Worm (Caenorhabditis elegans) whole organism, L3 larva: ENCODE data around the gene fbxc-44.

Experiments used
- ZK546.5 ChIP-seq: sonication (generic microtip); optimal IDR thresholded peaks from 2 replicates; lab custom pipeline; 2017; ENCODE audit warnings: missing biosample characterization, missing genetic modification characterization
- aly-2 ChIP-seq: fragments of 150-350 bp; optimal IDR thresholded peaks from 2 replicates; lab custom pipeline; 2014; ENCODE audit warnings: missing biosample characterization, missing genetic modification characterization
- ama-1 ChIP-seq: fragments of 150-350 bp; optimal IDR thresholded peaks from 2 replicates; lab custom pipeline; 2018
- ceh-16 ChIP-seq: sonication (generic microtip); optimal IDR thresholded peaks from 2 replicates; lab custom pipeline; 2017; ENCODE audit warnings: missing biosample characterization, missing genetic modification characterization
- ceh-82 ChIP-seq: fragments of 150-350 bp; optimal IDR thresholded peaks from 2 replicates; lab custom pipeline; 2014; ENCODE audit warnings: missing biosample characterization, missing genetic modification characterization
- ceh-9 ChIP-seq: sonication (generic microtip); optimal IDR thresholded peaks from 2 replicates; lab custom pipeline; 2018; ENCODE audit warnings: missing biosample characterization, missing genetic modification characterization
- daf-12 ChIP-seq: fragments of 150-350 bp; optimal IDR thresholded peaks from 2 replicates; lab custom pipeline; 2014; ENCODE audit warnings: missing biosample characterization, missing genetic modification reagents, missing genetic modification characterization
- egl-27 ChIP-seq: sonication (generic microtip); optimal IDR thresholded peaks from 4 replicates; lab custom pipeline; 2017; ENCODE audit warnings: missing biosample characterization, missing genetic modification reagents, missing genetic modification characterization
- elt-1 ChIP-seq: fragments of 150-350 bp; optimal IDR thresholded peaks from 2 replicates; lab custom pipeline; 2014; ENCODE audit warnings: missing biosample characterization, missing genetic modification characterization
- eor-1 ChIP-seq, 2 experiments: fragments of 150-350 bp; optimal IDR thresholded peaks; 2 replicates each; lab custom pipeline; 2014 to 2018; ENCODE audit warnings: missing biosample characterization in 2 of 2, missing genetic modification characterization in 2 of 2
- fkh-10 ChIP-seq: sonication (generic microtip); optimal IDR thresholded peaks from 2 replicates; lab custom pipeline; 2017; ENCODE audit warnings: missing biosample characterization, missing genetic modification reagents, missing genetic modification characterization
- fkh-2 ChIP-seq: fragments of 150-350 bp; optimal IDR thresholded peaks from 2 replicates; lab custom pipeline; 2014; ENCODE audit warnings: missing biosample characterization, missing genetic modification reagents, missing genetic modification characterization
- fos-1 ChIP-seq: fragments of 150-350 bp; optimal IDR thresholded peaks from 2 replicates; lab custom pipeline; 2014; ENCODE audit warnings: missing biosample characterization, missing genetic modification characterization
- hmg-11 ChIP-seq: sonication (generic microtip); optimal IDR thresholded peaks from 2 replicates; lab custom pipeline; 2016; ENCODE audit warnings: missing genetic modification characterization, missing compliant biosample characterization
- lsy-12 ChIP-seq: sonication (generic microtip); optimal IDR thresholded peaks from 2 replicates; lab custom pipeline; 2016; ENCODE audit warnings: mild to moderate bottlenecking, missing genetic modification characterization, missing compliant biosample characterization
- nfya-1 ChIP-seq: sonication (generic microtip); optimal IDR thresholded peaks from 2 replicates; lab custom pipeline; 2017; ENCODE audit warnings: missing genetic modification characterization, mild to moderate bottlenecking, missing compliant biosample characterization, antibody characterized with exemption, moderate library complexity; ENCODE audit not compliant: insufficient read depth
- nhr-11 ChIP-seq: fragments of 150-350 bp; optimal IDR thresholded peaks from 2 replicates; lab custom pipeline; 2014; ENCODE audit warnings: missing biosample characterization, missing genetic modification characterization
- nhr-12 ChIP-seq: fragments of 150-350 bp; optimal IDR thresholded peaks from 2 replicates; lab custom pipeline; 2014; ENCODE audit warnings: missing biosample characterization, missing genetic modification characterization
- nhr-23 ChIP-seq: fragments of 150-350 bp; optimal IDR thresholded peaks from 2 replicates; lab custom pipeline; 2014; ENCODE audit warnings: missing biosample characterization, missing genetic modification reagents, missing genetic modification characterization
- nhr-237 ChIP-seq: fragments of 150-350 bp; optimal IDR thresholded peaks from 2 replicates; lab custom pipeline; 2014; ENCODE audit warnings: missing biosample characterization, missing genetic modification characterization
- nhr-25 ChIP-seq: sonication (generic microtip); optimal IDR thresholded peaks from 2 replicates; lab custom pipeline; 2017; ENCODE audit warnings: missing biosample characterization, missing genetic modification characterization
- nhr-43 ChIP-seq: sonication (generic microtip); optimal IDR thresholded peaks from 2 replicates; lab custom pipeline; 2016; ENCODE audit warnings: mild to moderate bottlenecking, missing genetic modification characterization, missing compliant biosample characterization; ENCODE audit not compliant: poor library complexity, severe bottlenecking
- nhr-67 ChIP-seq: fragments of 150-350 bp; optimal IDR thresholded peaks from 2 replicates; lab custom pipeline; 2014; ENCODE audit warnings: missing biosample characterization, missing genetic modification characterization
- nhr-76 ChIP-seq: fragments of 150-350 bp; sonication (generic microtip); optimal IDR thresholded peaks from 5 replicates; lab custom pipeline; 2014; ENCODE audit warnings: missing biosample characterization, missing genetic modification characterization
- pha-4 ChIP-seq: fragments of 150-350 bp; optimal IDR thresholded peaks from 2 replicates; lab custom pipeline; 2014; ENCODE audit warnings: missing biosample characterization, missing genetic modification reagents, missing genetic modification characterization
- pqm-1 ChIP-seq: fragments of 150-350 bp; optimal IDR thresholded peaks from 2 replicates; lab custom pipeline; 2017; ENCODE audit warnings: missing biosample characterization, missing genetic modification characterization, inconsistent platforms
- sea-2 ChIP-seq: fragments of 150-350 bp; sonication (generic microtip); optimal IDR thresholded peaks from 4 replicates; lab custom pipeline; 2014; ENCODE audit warnings: missing biosample characterization, missing genetic modification reagents, missing genetic modification characterization
- skn-1 ChIP-seq: fragments of 150-350 bp; optimal IDR thresholded peaks from 2 replicates; lab custom pipeline; 2014; ENCODE audit warnings: missing biosample characterization, missing genetic modification characterization
- snpc-4 ChIP-seq: fragments of 150-350 bp; optimal IDR thresholded peaks from 2 replicates; lab custom pipeline; 2014; ENCODE audit warnings: missing biosample characterization, missing genetic modification characterization
- unc-39 ChIP-seq: sonication (generic microtip); optimal IDR thresholded peaks from 4 replicates; lab custom pipeline; 2017; ENCODE audit warnings: missing biosample characterization, missing genetic modification characterization
- unc-62 ChIP-seq: fragments of 150-350 bp; sonication (generic microtip); optimal IDR thresholded peaks from 4 replicates; lab custom pipeline; 2014; ENCODE audit warnings: missing biosample characterization, missing genetic modification reagents, missing genetic modification characterization
- ztf-11 ChIP-seq: fragments of 150-350 bp; optimal IDR thresholded peaks from 2 replicates; lab custom pipeline; 2014; ENCODE audit warnings: missing biosample characterization, missing genetic modification characterization
- ztf-4 ChIP-seq: fragments of 150-350 bp; optimal IDR thresholded peaks from 2 replicates; lab custom pipeline; 2014; ENCODE audit warnings: missing biosample characterization, missing genetic modification characterization

Gene fbxc-44

DNA sequence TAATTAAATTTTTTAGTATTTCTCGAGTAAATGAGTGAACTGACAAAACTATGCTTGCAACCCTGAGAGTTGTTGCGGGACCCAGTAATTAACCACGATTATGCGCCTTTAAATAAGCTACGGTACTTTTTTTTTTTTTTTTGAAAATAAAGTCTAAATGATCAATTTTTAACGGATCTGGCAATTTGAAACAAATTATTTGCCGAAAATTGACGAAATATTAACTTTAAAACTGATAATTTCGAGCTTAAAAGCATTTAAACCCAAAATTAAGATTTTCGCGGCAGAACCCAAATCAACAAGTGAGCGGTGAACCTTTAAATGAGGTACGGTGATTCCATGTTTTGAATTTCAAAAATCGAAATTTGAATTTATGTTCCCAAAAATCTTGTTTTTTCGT, 15.1 kb downstream of the fbxc-44 start:
- no peak for TF ChIP-seq aly-2 (tag; lab: Kevin White, UChicago)
- no peak for TF ChIP-seq elt-1 (tag; lab: Kevin White, UChicago)
- no peak for TF ChIP-seq ceh-82
- TF ChIP-seq fkh-10 (GFP tag; lab: Kevin White, UChicago): no peak
- no peak for TF ChIP-seq nhr-67 (tag; lab: Kevin White, UChicago)
- no peak for TF ChIP-seq pqm-1 (tag; lab: Kevin White, UChicago)
- no peak for TF ChIP-seq ama-1 (lab: Kevin White, UChicago)
- TF ChIP-seq eor-1 (tag; optimal IDR thresholded peaks at IDR 0.05; lab: Kevin White, UChicago): no peak
- no peak for TF ChIP-seq sea-2 (GFP tag; lab: Kevin White, UChicago)

DNA sequence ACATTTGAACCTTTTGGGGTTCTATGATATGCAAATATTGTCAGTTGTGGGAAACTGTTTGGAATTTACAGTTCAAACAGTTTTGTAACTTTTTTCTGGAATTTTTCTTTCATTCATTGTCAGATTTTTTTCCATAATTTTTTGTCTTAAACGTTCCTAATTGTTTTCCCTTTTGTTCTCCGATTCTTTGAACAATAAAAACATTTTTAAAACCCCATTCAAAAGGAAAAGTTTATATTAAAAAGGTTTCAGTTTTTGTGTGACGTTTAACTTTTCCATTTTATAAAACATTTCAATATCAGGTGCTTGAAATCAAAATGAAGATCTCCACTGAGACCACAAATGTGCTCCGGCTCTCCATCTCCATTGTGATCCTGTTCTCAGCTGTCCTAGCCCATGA, 18.5 kb downstream of the fbxc-44 start, which contains the start of gene F31D5.1:
Gene F31D5.1, plus strand, starts transcription at position 301 of the 400 bp plus-strand sequence.
- TF ChIP-seq aly-2 (tag; lab: Kevin White, UChicago): no peak
- no peak for TF ChIP-seq skn-1 (tag; lab: Kevin White, UChicago)
- TF ChIP-seq egl-27 (tag; lab: Kevin White, UChicago): no peak
- no peak for TF ChIP-seq ZK546.5 (tag; lab: Kevin White, UChicago)
- TF ChIP-seq nhr-76 (tag; lab: Kevin White, UChicago): no peak
- no peak for TF ChIP-seq snpc-4
- no peak for TF ChIP-seq unc-39
- no peak for TF ChIP-seq daf-12 (tag; lab: Kevin White, UChicago)
- TF ChIP-seq nfya-1 (tag; lab: Kevin White, UChicago): no peak
- TF ChIP-seq nhr-43 (tag; lab: Kevin White, UChicago): no peak
- no peak for TF ChIP-seq nhr-11 (tag; lab: Kevin White, UChicago)
- TF ChIP-seq ceh-16 (tag; lab: Kevin White, UChicago): no peak
- TF ChIP-seq fkh-10 (GFP tag; lab: Kevin White, UChicago): no peak
- TF ChIP-seq lsy-12 (tag; lab: Kevin White, UChicago): no peak
- TF ChIP-seq unc-62 (GFP tag; lab: Kevin White, UChicago): no peak
- no peak for TF ChIP-seq pha-4
- no peak for TF ChIP-seq ztf-11 (tag; lab: Kevin White, UChicago)
- TF ChIP-seq nhr-12 (tag; lab: Kevin White, UChicago): no peak
- no peak for TF ChIP-seq ama-1 (lab: Kevin White, UChicago)

DNA sequence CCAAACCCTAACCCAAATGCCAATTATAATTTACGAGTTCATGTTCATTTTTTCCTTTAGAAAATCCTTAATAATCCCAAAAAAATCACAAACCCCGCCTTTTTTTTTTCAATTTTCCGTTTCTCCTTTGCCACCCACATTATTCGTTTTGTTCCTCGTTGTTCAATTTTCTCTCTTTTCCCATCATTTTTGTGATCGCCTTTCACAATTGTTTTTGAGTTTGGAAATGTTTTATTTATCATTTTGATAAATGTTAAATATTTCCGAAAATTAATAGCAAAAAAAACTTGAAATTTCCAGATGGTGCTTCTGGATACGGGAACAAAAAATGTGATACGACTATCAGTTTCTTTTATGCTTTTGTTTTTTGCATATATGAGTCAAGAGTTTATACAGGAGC, 22.2 kb downstream of the fbxc-44 start, which contains the start of gene F31D5.2:
Gene F31D5.2, plus strand, starts transcription at position 301 of the 400 bp plus-strand sequence.
- TF ChIP-seq eor-1 (tag; optimal IDR thresholded peaks at IDR 0.05; lab: Kevin White, UChicago): no peak
- TF ChIP-seq nhr-76 (tag; lab: Kevin White, UChicago): no peak
- no peak for TF ChIP-seq fkh-2 (tag; lab: Kevin White, UChicago)
- TF ChIP-seq nhr-25: no peak
- TF ChIP-seq hmg-11 (tag; lab: Kevin White, UChicago): no peak

DNA sequence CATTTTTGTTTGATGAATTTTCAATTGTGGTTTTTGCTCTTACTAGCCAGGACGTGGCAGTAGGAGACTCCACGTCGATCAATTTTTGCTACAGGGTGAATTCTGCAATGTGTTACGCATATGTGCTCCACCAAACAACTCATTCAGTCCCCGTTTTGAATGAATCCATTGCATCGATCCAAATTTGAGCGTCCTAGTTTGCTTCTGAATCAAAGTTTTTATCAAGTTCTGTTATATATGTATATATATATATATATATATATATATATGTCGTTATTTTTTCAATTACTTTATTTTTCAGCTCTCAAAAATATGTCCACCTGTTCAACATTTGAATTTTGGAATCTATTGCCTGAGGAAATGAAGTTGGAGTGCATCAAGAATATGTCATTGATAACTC, 26.4 kb downstream of the fbxc-44 start, which contains the start of gene F31D5.7:
Gene F31D5.7, plus strand, starts transcription at position 301 of the 400 bp plus-strand sequence.
- no peak for TF ChIP-seq fos-1 (tag; lab: Kevin White, UChicago)

- no peak for TF ChIP-seq nhr-237 (tag; lab: Kevin White, UChicago)
- TF ChIP-seq nhr-43 (tag; lab: Kevin White, UChicago): no peak
- no peak for TF ChIP-seq unc-62 (GFP tag; lab: Kevin White, UChicago)
- TF ChIP-seq snpc-4: no peak
- no peak for TF ChIP-seq nhr-23 (tag; lab: Kevin White, UChicago)
- no peak for TF ChIP-seq ceh-9 (tag; lab: Kevin White, UChicago)
- no peak for TF ChIP-seq nhr-11 (tag; lab: Kevin White, UChicago)
- TF ChIP-seq ztf-4 (tag; lab: Kevin White, UChicago): no peak
- no peak for TF ChIP-seq sea-2 (GFP tag; lab: Kevin White, UChicago)
- TF ChIP-seq, all 47 proteins: peak for 0
Measured at ce11 chrII:4209071-4209747, 28.3 kb downstream of the fbxc-44 start, which contains the start of gene F31D5.6. Gene F31D5.6, plus strand, starts transcription at chrII:4209697.
